Worm (Caenorhabditis elegans): ENCODE measurements around the gene nspc-19.

DNA sequence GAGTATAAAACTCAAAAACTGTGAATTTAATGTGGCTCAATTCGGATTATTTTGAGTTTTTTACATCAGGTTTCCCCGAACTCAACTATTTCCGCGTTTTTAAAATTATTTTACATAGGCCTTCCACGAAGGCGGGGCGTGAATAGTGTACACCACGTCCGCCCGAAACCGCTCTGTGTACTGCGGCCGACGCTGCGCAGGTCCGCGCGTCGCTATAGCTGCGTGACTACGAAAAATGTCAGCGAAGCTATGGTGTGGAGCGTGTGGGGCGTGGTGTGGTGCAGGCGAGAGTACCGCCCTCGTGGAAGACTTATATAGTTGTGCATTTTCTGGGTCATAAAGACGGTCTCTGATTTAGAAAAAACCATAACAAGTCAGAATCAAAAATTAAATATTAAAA, 10.7 kb upstream of the nspc-19 start:
- no peak for TF ChIP-seq ama-1 (optimal IDR thresholded peaks at IDR 0.05)
- no peak for TF ChIP-seq rnt-1 (tag; optimal IDR thresholded peaks at IDR 0.05)
- no peak for TF ChIP-seq lim-6 (tag; optimal IDR thresholded peaks at IDR 0.05)
- no peak for TF ChIP-seq pha-4 (tag; optimal IDR thresholded peaks at IDR 0.05)
- no peak for TF ChIP-seq tbx-2 (tag; optimal IDR thresholded peaks at IDR 0.05)
- no peak for TF ChIP-seq nhr-232 (tag; optimal IDR thresholded peaks at IDR 0.05)
- TF ChIP-seq pag-3 (tag; optimal IDR thresholded peaks at IDR 0.05; ENCODE audit: borderline replicate concordance), result no peak
- TF ChIP-seq pha-2 (tag; optimal IDR thresholded peaks at IDR 0.05), result no peak

All from whole organism, late embryonic.